Fruit fly (Drosophila melanogaster) whole organism, embryonic: Measurements from ENCODE around the gene Cbp20.

Experiments
- Abd-B ChIP-seq: fragments of 200-800 bp; sonication (Bioruptor generic); optimal IDR thresholded peaks from 2 replicates; lab custom pipeline; 2018; ENCODE audit warnings: missing biosample characterization, mild to moderate bottlenecking, missing genetic modification characterization, moderate library complexity
- Atf-2 ChIP-seq: fragments of 200-800 bp; sonication (Bioruptor generic); optimal IDR thresholded peaks from 2 replicates; lab custom pipeline; 2016; ENCODE audit warnings: missing biosample characterization, missing genetic modification characterization
- Blimp-1 ChIP-seq: fragments of 200-800 bp; sonication (Bioruptor generic); optimal IDR thresholded peaks from 3 replicates; lab custom pipeline; 2018; ENCODE audit warnings: missing biosample characterization, missing genetic modification characterization, mild to moderate bottlenecking, moderate library complexity, missing genetic modification reagents
- CG10543 ChIP-seq: fragments of 200-800 bp; sonication (Bioruptor generic); optimal IDR thresholded peaks from 3 replicates; lab custom pipeline; 2017; ENCODE audit warnings: missing biosample characterization, mild to moderate bottlenecking, missing genetic modification characterization, moderate library complexity
- CG11696 ChIP-seq: fragments of 200-800 bp; sonication (Bioruptor generic); IDR thresholded peaks from 2 replicates; pipeline ENCODE4 v1.3.6; 2022; ENCODE audit warnings: missing biosample characterization, missing genetic modification characterization
- CG14860 ChIP-seq: fragments of 200-800 bp; sonication (Bioruptor generic); IDR thresholded peaks from 3 replicates; pipeline ENCODE4 v1.3.6; 2022; ENCODE audit warnings: missing biosample characterization, missing genetic modification characterization; ENCODE audit not compliant: partially characterized antibody
- CG17186 ChIP-seq: fragments of 200-800 bp; sonication (Bioruptor generic); optimal IDR thresholded peaks from 3 replicates; lab custom pipeline; 2017; ENCODE audit warnings: missing biosample characterization, missing genetic modification reagents, missing genetic modification characterization
- CG2199 ChIP-seq: fragments of 200-800 bp; sonication (Bioruptor generic); IDR thresholded peaks from 3 replicates; pipeline ENCODE4 v1.3.6; 2022; ENCODE audit warnings: missing biosample characterization, missing genetic modification characterization
- CG31365 ChIP-seq: fragments of 200-800 bp; sonication (Bioruptor generic); optimal IDR thresholded peaks from 2 replicates; lab custom pipeline; 2018; ENCODE audit warnings: missing biosample characterization, mild to moderate bottlenecking, missing genetic modification characterization
- CG3163 ChIP-seq: fragments of 200-800 bp; sonication (Bioruptor generic); optimal IDR thresholded peaks from 3 replicates; lab custom pipeline; 2016; ENCODE audit warnings: missing biosample characterization, missing genetic modification characterization
- CG33557 ChIP-seq: fragments of 200-800 bp; sonication (Bioruptor generic); optimal IDR thresholded peaks from 2 replicates; lab custom pipeline; 2019; ENCODE audit warnings: missing biosample characterization, mild to moderate bottlenecking, missing genetic modification characterization, moderate library complexity
- CG4404 ChIP-seq: fragments of 200-800 bp; sonication (Bioruptor generic); IDR thresholded peaks from 2 replicates; pipeline ENCODE4 v1.3.6; 2022; ENCODE audit warnings: missing biosample characterization, missing genetic modification characterization
- CG7786 ChIP-seq: fragments of 200-800 bp; sonication (Bioruptor generic); optimal IDR thresholded peaks from 2 replicates; lab custom pipeline; 2016; ENCODE audit warnings: missing biosample characterization, missing genetic modification characterization
- CG7963 ChIP-seq: fragments of 200-800 bp; sonication (Bioruptor generic); IDR thresholded peaks from 3 replicates; pipeline ENCODE4 v1.3.6; 2022; ENCODE audit warnings: missing biosample characterization, missing genetic modification characterization; ENCODE audit not compliant: partially characterized antibody
- CG8924 ChIP-seq: fragments of 200-800 bp; optimal IDR thresholded peaks from 3 replicates; lab custom pipeline; 2019; ENCODE audit warnings: missing biosample characterization, mild to moderate bottlenecking, missing genetic modification characterization, moderate library complexity
- CG9797 ChIP-seq: fragments of 200-800 bp; sonication (Bioruptor generic); optimal IDR thresholded peaks from 3 replicates; lab custom pipeline; 2018; ENCODE audit warnings: missing biosample characterization, mild to moderate bottlenecking, missing genetic modification characterization
- D19B ChIP-seq: fragments of 200-800 bp; sonication (Bioruptor generic); optimal IDR thresholded peaks from 2 replicates; lab custom pipeline; 2017; ENCODE audit warnings: missing biosample characterization, mild to moderate bottlenecking, missing genetic modification characterization
- Dbx ChIP-seq: fragments of 200-800 bp; sonication (Bioruptor generic); IDR thresholded peaks from 3 replicates; pipeline ENCODE4 v1.3.6; 2022; ENCODE audit warnings: missing biosample characterization, missing genetic modification characterization
- Dfd ChIP-seq, 2 experiments: fragments of >200 bp; optimal IDR thresholded peaks; 2 replicates each; lab custom pipeline; 2017; ENCODE audit warnings: missing biosample characterization in 2 of 2, missing genetic modification characterization in 2 of 2
- Dp ChIP-seq: fragments of 200-800 bp; sonication (Bioruptor generic); optimal IDR thresholded peaks from 2 replicates; lab custom pipeline; 2018; ENCODE audit warnings: missing biosample characterization, mild to moderate bottlenecking, missing genetic modification characterization, moderate library complexity
- Ets65A ChIP-seq: fragments of 200-800 bp; sonication (Bioruptor generic); peaks from one replicate; lab custom pipeline; 2016; ENCODE audit warnings: missing biosample characterization, missing genetic modification characterization
- Hr51 ChIP-seq, 2 experiments: fragments of 200-800 bp; sonication (Bioruptor generic); optimal IDR thresholded peaks; 2 replicates in 1 of 2; 3 replicates in 1 of 2; lab custom pipeline; 2016 to 2018; ENCODE audit warnings: missing biosample characterization in 2 of 2, missing genetic modification characterization in 2 of 2, mild to moderate bottlenecking in 1 of 2, moderate library complexity in 1 of 2
- Lhr ChIP-seq: fragments of 200-800 bp; sonication (Bioruptor generic); optimal IDR thresholded peaks from 3 replicates; lab custom pipeline; 2017; ENCODE audit warnings: mild to moderate bottlenecking, missing biosample characterization, missing genetic modification reagents, missing genetic modification characterization
- Lpt ChIP-seq: fragments of >200 bp; optimal IDR thresholded peaks from 2 replicates; lab custom pipeline; 2018; ENCODE audit warnings: missing biosample characterization, missing genetic modification characterization
- Ptx1 ChIP-seq: fragments of 200-800 bp; sonication (Bioruptor generic); IDR thresholded peaks from 2 replicates; pipeline ENCODE4 v1.3.6; 2022; ENCODE audit warnings: missing biosample characterization, missing genetic modification characterization
- TFAM ChIP-seq: fragments of 200-800 bp; sonication (Bioruptor generic); optimal IDR thresholded peaks from 2 replicates; lab custom pipeline; 2017; ENCODE audit warnings: missing biosample characterization, missing genetic modification characterization, inconsistent platforms
- Trl ChIP-seq, 3 experiments: fragments of >200 bp in 2 of 3; fragments of 200-800 bp in 1 of 3; sonication (Bioruptor generic) in 1 of 3; optimal IDR thresholded peaks; 2 replicates in 1 of 3; 3 replicates in 2 of 3; lab custom pipeline; 2016 to 2017; ENCODE audit warnings: missing biosample characterization in 1 of 3, missing genetic modification characterization in 1 of 3
- bcd ChIP-seq: fragments of 200-800 bp; sonication (Bioruptor generic); optimal IDR thresholded peaks from 2 replicates; lab custom pipeline; 2017; ENCODE audit warnings: missing biosample characterization, mild to moderate bottlenecking, missing genetic modification characterization
- cad ChIP-seq: fragments of >200 bp; optimal IDR thresholded peaks from 2 replicates; lab custom pipeline; 2017; ENCODE audit warnings: missing biosample characterization, missing genetic modification characterization
- crc ChIP-seq: fragments of 200-800 bp; sonication (Bioruptor generic); optimal IDR thresholded peaks from 2 replicates; lab custom pipeline; 2016; ENCODE audit warnings: missing biosample characterization, missing genetic modification characterization
- fru ChIP-seq: fragments of >200 bp; optimal IDR thresholded peaks from 2 replicates; lab custom pipeline; 2017
- gcm ChIP-seq: fragments of 200-800 bp; sonication (Bioruptor generic); optimal IDR thresholded peaks from 2 replicates; lab custom pipeline; 2019; ENCODE audit warnings: missing biosample characterization, mild to moderate bottlenecking, missing genetic modification characterization, moderate library complexity
- ham ChIP-seq: fragments of 200-800 bp; sonication (Bioruptor generic); IDR thresholded peaks from 2 replicates; pipeline ENCODE4 v1.3.6; 2022; ENCODE audit warnings: missing biosample characterization, missing genetic modification characterization
- klu ChIP-seq: fragments of 200-800 bp; sonication (Bioruptor generic); IDR thresholded peaks from 2 replicates; pipeline ENCODE4 v1.3.6; 2022; ENCODE audit warnings: missing biosample characterization, missing genetic modification characterization
- luna ChIP-seq: fragments of 200-800 bp; sonication (Bioruptor generic); optimal IDR thresholded peaks from 2 replicates; lab custom pipeline; 2016; ENCODE audit warnings: missing biosample characterization, missing genetic modification characterization
- mam ChIP-seq: fragments of 200-800 bp; sonication (Bioruptor generic); optimal IDR thresholded peaks from 3 replicates; lab custom pipeline; 2016; ENCODE audit warnings: missing biosample characterization, missing genetic modification characterization
- nom ChIP-seq: fragments of 200-800 bp; sonication (Bioruptor generic); optimal IDR thresholded peaks from 2 replicates; lab custom pipeline; 2017; ENCODE audit warnings: missing biosample characterization, missing genetic modification characterization, mild to moderate bottlenecking, moderate library complexity, missing genetic modification reagents
- p53 ChIP-seq: fragments of 200-800 bp; sonication (Bioruptor generic); optimal IDR thresholded peaks from 2 replicates; lab custom pipeline; 2016; ENCODE audit warnings: missing biosample characterization, missing genetic modification characterization
- pfk ChIP-seq: fragments of 200-800 bp; sonication (Bioruptor generic); optimal IDR thresholded peaks from 2 replicates; lab custom pipeline; 2018; ENCODE audit warnings: missing biosample characterization, mild to moderate bottlenecking, missing genetic modification characterization, moderate library complexity
- repo ChIP-seq: fragments of 200-800 bp; sonication (Bioruptor generic); optimal IDR thresholded peaks from 2 replicates; lab custom pipeline; 2016; ENCODE audit warnings: missing biosample characterization, missing genetic modification characterization
- row ChIP-seq: fragments of 200-800 bp; sonication (Bioruptor generic); IDR thresholded peaks from 3 replicates; pipeline ENCODE4 v1.3.6; 2022; ENCODE audit warnings: missing biosample characterization, missing genetic modification characterization
- sima ChIP-seq: fragments of 200-800 bp; sonication (Bioruptor generic); optimal IDR thresholded peaks from 2 replicates; lab custom pipeline; 2016; ENCODE audit warnings: missing biosample characterization, missing genetic modification characterization
- sr ChIP-seq: fragments of 200-800 bp; sonication (Bioruptor generic); IDR thresholded peaks from 3 replicates; pipeline ENCODE4 v1.3.6; 2022; ENCODE audit warnings: missing biosample characterization, missing genetic modification characterization
- stc ChIP-seq: fragments of 200-800 bp; sonication (Bioruptor generic); IDR thresholded peaks from 2 replicates; pipeline ENCODE4 v1.3.6; 2022; ENCODE audit warnings: missing biosample characterization, missing genetic modification characterization
- tio ChIP-seq: fragments of 200-800 bp; sonication (Bioruptor generic); optimal IDR thresholded peaks from 2 replicates; lab custom pipeline; 2017; ENCODE audit warnings: missing biosample characterization, missing genetic modification characterization, inconsistent platforms
- wek ChIP-seq: fragments of 200-800 bp; sonication (Bioruptor generic); optimal IDR thresholded peaks from 3 replicates; lab custom pipeline; 2018; ENCODE audit warnings: missing biosample characterization, mild to moderate bottlenecking, missing genetic modification characterization, moderate library complexity
- zen ChIP-seq: fragments of 200-800 bp; sonication (Bioruptor generic); optimal IDR thresholded peaks from 3 replicates; lab custom pipeline; 2018; ENCODE audit warnings: missing biosample characterization, mild to moderate bottlenecking, missing genetic modification characterization, moderate library complexity
- zfh1 ChIP-seq: fragments of 200-800 bp; sonication (Bioruptor generic); IDR thresholded peaks from 3 replicates; pipeline ENCODE4 v1.3.6; 2022; ENCODE audit warnings: missing biosample characterization, missing genetic modification characterization

Gene Cbp20

dm6 chr3R:18171983-18172967 lies 7.8 kb downstream of the Cbp20 start (continued):
- TF ChIP-seq Atf-2 (GFP tag; lab: Kevin White, UChicago): peak; percentile 92
- TF ChIP-seq CG9797: peak; percentile 22
- TF ChIP-seq CG4404 (GFP tag; lab: Robert Waterston, UW): peak; percentile 84
- TF ChIP-seq nom (GFP tag; lab: Kevin White, UChicago): no peak
- peak; percentile 75 for TF ChIP-seq CG3163 (GFP tag; lab: Kevin White, UChicago)
- TF ChIP-seq gcm (GFP tag; lab: Kevin White, UChicago): peak; percentile 92
- TF ChIP-seq cad (GFP tag; lab: Kevin White, UChicago): no peak
- peak; percentile 95 for TF ChIP-seq Abd-B (GFP tag; lab: Kevin White, UChicago)
- peak; percentile 97 for TF ChIP-seq CG8924
- TF ChIP-seq CG11696 (GFP tag; lab: Robert Waterston, UW): peak; percentile 64; the same call in 1 of the 2 replicates
- TF ChIP-seq CG2199 (GFP tag; lab: Robert Waterston, UW): peak; percentile 65; the same call in 1 of the 3 replicates
- TF ChIP-seq fru: no peak
- peak; percentile 76 to 77 for TF ChIP-seq Trl (optimal IDR thresholded peaks at IDR 0.05; lab: Kevin White, UChicago)
- TF ChIP-seq Trl (GFP tag; optimal IDR thresholded peaks at IDR 0.05; lab: Kevin White, UChicago): peak; percentile 74
- peak; percentile 6 for TF ChIP-seq pfk (GFP tag; lab: Kevin White, UChicago)
- TF ChIP-seq sima (GFP tag; lab: Kevin White, UChicago): peak; percentile 58
- TF ChIP-seq row (GFP tag; lab: Robert Waterston, UW): peak; percentile 95
- TF ChIP-seq CG7963 (GFP tag; lab: Robert Waterston, UW): no peak
- TF ChIP-seq Ets65A (GFP tag; lab: Kevin White, UChicago): peak; percentile 98
- peak; percentile 92 for TF ChIP-seq zfh1 (GFP tag; lab: Robert Waterston, UW)
- TF ChIP-seq D19B (GFP tag; lab: Kevin White, UChicago): peak; percentile 73
- TF ChIP-seq TFAM (GFP tag; lab: Kevin White, UChicago): peak; percentile 56
- peak; percentile 73 for TF ChIP-seq CG17186 (GFP tag; lab: Kevin White, UChicago)
- TF ChIP-seq mam (GFP tag; lab: Kevin White, UChicago): peak; percentile 91
- TF ChIP-seq Blimp-1 (GFP tag; lab: Kevin White, UChicago): peak; percentile 91
- TF ChIP-seq CG14860 (GFP tag; lab: Robert Waterston, UW): no peak
- peak; percentile 94 for TF ChIP-seq zen
- peak; percentile 80 for TF ChIP-seq repo (GFP tag; lab: Kevin White, UChicago)
- TF ChIP-seq CG31365 (tag; lab: Kevin White, UChicago): peak; percentile 73
- no peak for TF ChIP-seq Dfd (GFP tag; optimal IDR thresholded peaks at IDR 0.05; lab: Kevin White, UChicago)
- peak; percentile 94 for TF ChIP-seq tio (GFP tag; lab: Kevin White, UChicago)
- TF ChIP-seq CG33557 (GFP tag; lab: Kevin White, UChicago): peak; percentile 86
- peak; percentile 88; the same call in 1 of the 2 replicates for TF ChIP-seq klu
- no peak for TF ChIP-seq sr (GFP tag; lab: Robert Waterston, UW)
- peak; percentile 86 for TF ChIP-seq CG10543 (GFP tag; lab: Kevin White, UChicago)
- TF ChIP-seq Hr51 (GFP tag; optimal IDR thresholded peaks at IDR 0.05; lab: Kevin White, UChicago): peak; percentile 84 to 95
- TF ChIP-seq crc (GFP tag; lab: Kevin White, UChicago): peak; percentile 88
- no peak for TF ChIP-seq ham (GFP tag; lab: Robert Waterston, UW)
- peak; percentile 93 for TF ChIP-seq stc (GFP tag; lab: Robert Waterston, UW)
- peak; percentile 74 for TF ChIP-seq Lhr (GFP tag; lab: Kevin White, UChicago)
- TF ChIP-seq Dbx (GFP tag; lab: Robert Waterston, UW): peak; percentile 83
- peak; percentile 55 for TF ChIP-seq p53 (GFP tag; lab: Kevin White, UChicago)
- peak; percentile 16 for TF ChIP-seq Dp (GFP tag; lab: Kevin White, UChicago)
- peak; percentile 52 for TF ChIP-seq luna
- peak; percentile 93 for TF ChIP-seq Ptx1 (GFP tag; lab: Robert Waterston, UW)
- peak; percentile 88 for TF ChIP-seq CG7786
- TF ChIP-seq wek (GFP tag; lab: Kevin White, UChicago): peak; percentile 60
- TF ChIP-seq Lpt (GFP tag; lab: Kevin White, UChicago): no peak
- peak; percentile 93 for TF ChIP-seq bcd
